Fruit fly (Drosophila melanogaster) whole organism, embryonic: ENCODE results near the gene CG7379.

Experiments used
- Bteb2 ChIP-seq: fragments of 200-800 bp; sonication (Bioruptor generic); optimal IDR thresholded peaks from 2 replicates; lab custom pipeline; 2016; ENCODE audit warnings: missing biosample characterization, missing genetic modification characterization
- CG11456 ChIP-seq: fragments of 200-800 bp; sonication (Bioruptor generic); IDR thresholded peaks from 3 replicates; pipeline ENCODE4 v1.3.6; 2022; ENCODE audit warnings: missing biosample characterization, missing genetic modification characterization
- CG11696 ChIP-seq: fragments of 200-800 bp; sonication (Bioruptor generic); IDR thresholded peaks from 2 replicates; pipeline ENCODE4 v1.3.6; 2022; ENCODE audit warnings: missing biosample characterization, missing genetic modification characterization
- CG12769 ChIP-seq: fragments of 200-800 bp; sonication (Bioruptor generic); optimal IDR thresholded peaks from 2 replicates; lab custom pipeline; 2019; ENCODE audit warnings: missing biosample characterization, mild to moderate bottlenecking, missing genetic modification characterization, moderate library complexity
- CG17361 ChIP-seq: fragments of 200-800 bp; sonication (Bioruptor generic); IDR thresholded peaks from 3 replicates; pipeline ENCODE4 v1.3.6; 2022; ENCODE audit warnings: missing biosample characterization, missing genetic modification characterization
- CG3281 ChIP-seq: fragments of 200-800 bp; sonication (Bioruptor generic); optimal IDR thresholded peaks from 3 replicates; lab custom pipeline; 2017; ENCODE audit warnings: missing biosample characterization, mild to moderate bottlenecking, missing genetic modification characterization
- CG6272 ChIP-seq: fragments of 200-800 bp; sonication (Bioruptor generic); IDR thresholded peaks from 2 replicates; pipeline ENCODE4 v1.3.6; 2022; ENCODE audit warnings: missing biosample characterization, missing genetic modification characterization
- CG6791 ChIP-seq: fragments of 200-800 bp; sonication (Bioruptor generic); IDR thresholded peaks from 3 replicates; pipeline ENCODE4 v1.3.6; 2022; ENCODE audit warnings: missing biosample characterization, missing genetic modification characterization; ENCODE audit not compliant: partially characterized antibody
- CG7271 ChIP-seq: fragments of 200-800 bp; sonication (Bioruptor generic); optimal IDR thresholded peaks from 2 replicates; lab custom pipeline; 2018; ENCODE audit warnings: missing biosample characterization, mild to moderate bottlenecking, missing genetic modification characterization, moderate library complexity
- CG7987 ChIP-seq: fragments of 200-800 bp; sonication (Bioruptor generic); optimal IDR thresholded peaks from 2 replicates; lab custom pipeline; 2018; ENCODE audit warnings: missing biosample characterization, mild to moderate bottlenecking, missing genetic modification characterization, moderate library complexity
- CG8089 ChIP-seq: fragments of 200-800 bp; sonication (Bioruptor generic); optimal IDR thresholded peaks from 3 replicates; lab custom pipeline; 2016; ENCODE audit warnings: missing biosample characterization, missing genetic modification characterization
- CG8290 ChIP-seq, 3 experiments: fragments of 200-800 bp; sonication (Bioruptor generic); optimal IDR thresholded peaks; 2 replicates each; lab custom pipeline; 2016 to 2019; ENCODE audit warnings: missing biosample characterization in 3 of 3, missing genetic modification characterization in 3 of 3, mild to moderate bottlenecking in 2 of 3, moderate library complexity in 1 of 3
- CG9609 ChIP-seq: fragments of 200-800 bp; sonication (Bioruptor generic); optimal IDR thresholded peaks from 3 replicates; lab custom pipeline; 2016; ENCODE audit warnings: missing biosample characterization, missing genetic modification characterization
- CG9817 ChIP-seq: fragments of 200-800 bp; sonication (Bioruptor generic); optimal IDR thresholded peaks from 2 replicates; lab custom pipeline; 2018; ENCODE audit warnings: missing biosample characterization, mild to moderate bottlenecking, missing genetic modification characterization, moderate library complexity
- Dbx ChIP-seq: fragments of 200-800 bp; sonication (Bioruptor generic); IDR thresholded peaks from 3 replicates; pipeline ENCODE4 v1.3.6; 2022; ENCODE audit warnings: missing biosample characterization, missing genetic modification characterization
- Deaf1 ChIP-seq: fragments of 200-800 bp; optimal IDR thresholded peaks from 3 replicates; lab custom pipeline; 2019; ENCODE audit warnings: missing biosample characterization, mild to moderate bottlenecking, missing genetic modification characterization, moderate library complexity
- Doc2 ChIP-seq: fragments of 200-800 bp; sonication (Bioruptor generic); IDR thresholded peaks from 2 replicates; pipeline ENCODE4 v1.3.6; 2022; ENCODE audit warnings: missing biosample characterization, missing genetic modification characterization
- HLH4C ChIP-seq: fragments of 200-800 bp; sonication (Bioruptor generic); IDR thresholded peaks from 3 replicates; pipeline ENCODE4 v1.3.6; 2022; ENCODE audit warnings: missing biosample characterization, missing genetic modification characterization; ENCODE audit not compliant: partially characterized antibody
- HLH54F ChIP-seq: fragments of 200-800 bp; sonication (Bioruptor generic); optimal IDR thresholded peaks from 3 replicates; lab custom pipeline; 2016; ENCODE audit warnings: missing biosample characterization, missing genetic modification characterization
- HmgD ChIP-seq: fragments of 200-800 bp; sonication (Bioruptor generic); optimal IDR thresholded peaks from 3 replicates; lab custom pipeline; 2016; ENCODE audit warnings: missing biosample characterization, missing genetic modification characterization
- Hr39 ChIP-seq: fragments of >200 bp; optimal IDR thresholded peaks from 2 replicates; lab custom pipeline; 2017
- Jarid2 ChIP-seq: fragments of 200-800 bp; sonication (Bioruptor generic); optimal IDR thresholded peaks from 3 replicates; lab custom pipeline; 2017; ENCODE audit warnings: mild to moderate bottlenecking, missing biosample characterization, missing genetic modification reagents, missing genetic modification characterization
- Med ChIP-seq: fragments of 200-800 bp; sonication (Bioruptor generic); peaks from one replicate; lab custom pipeline; 2016; ENCODE audit warnings: missing biosample characterization, missing genetic modification characterization, mild to moderate bottlenecking, inconsistent platforms, moderate library complexity
- Meics ChIP-seq: fragments of 200-800 bp; sonication (Bioruptor generic); optimal IDR thresholded peaks from 2 replicates; lab custom pipeline; 2017; ENCODE audit warnings: missing biosample characterization, mild to moderate bottlenecking, missing genetic modification characterization
- PHDP ChIP-seq: fragments of 200-800 bp; sonication (Bioruptor generic); optimal IDR thresholded peaks from 3 replicates; lab custom pipeline; 2018; ENCODE audit warnings: missing biosample characterization, mild to moderate bottlenecking, missing genetic modification characterization, moderate library complexity
- cwo ChIP-seq: fragments of 200-800 bp; sonication (Bioruptor generic); optimal IDR thresholded peaks from 3 replicates; lab custom pipeline; 2017; ENCODE audit warnings: missing biosample characterization, missing genetic modification characterization, mild to moderate bottlenecking, moderate library complexity, missing genetic modification reagents
- disco-r ChIP-seq: fragments of 200-800 bp; sonication (Bioruptor generic); optimal IDR thresholded peaks from 2 replicates; lab custom pipeline; 2016; ENCODE audit warnings: missing biosample characterization, missing genetic modification characterization
- gsb ChIP-seq: fragments of 200-800 bp; sonication (Bioruptor generic); IDR thresholded peaks from 2 replicates; pipeline ENCODE4 v1.3.6; 2022; ENCODE audit warnings: missing biosample characterization, missing genetic modification characterization
- klu ChIP-seq: fragments of 200-800 bp; sonication (Bioruptor generic); IDR thresholded peaks from 2 replicates; pipeline ENCODE4 v1.3.6; 2022; ENCODE audit warnings: missing biosample characterization, missing genetic modification characterization
- lov ChIP-seq, 2 experiments: fragments of 200-800 bp in 1 of 2; fragments of >200 bp in 1 of 2; sonication (Bioruptor generic) in 1 of 2; IDR thresholded peaks in 1 of 2; optimal IDR thresholded peaks in 1 of 2; 2 replicates in 1 of 2; 3 replicates in 1 of 2; pipeline versions ENCODE4 v1.3.6 to Lab custom; 2017 to 2022; ENCODE audit warnings: missing biosample characterization in 1 of 2, missing genetic modification characterization in 1 of 2
- maf-S ChIP-seq: fragments of 200-800 bp; sonication (Bioruptor generic); optimal IDR thresholded peaks from 2 replicates; lab custom pipeline; 2016; ENCODE audit warnings: missing biosample characterization, missing genetic modification characterization
- pros ChIP-seq: fragments of 200-800 bp; sonication (Bioruptor generic); optimal IDR thresholded peaks from 3 replicates; lab custom pipeline; 2019; ENCODE audit warnings: missing biosample characterization, mild to moderate bottlenecking, missing genetic modification characterization, moderate library complexity
- run ChIP-seq: fragments of 200-800 bp; sonication (Bioruptor generic); optimal IDR thresholded peaks from 3 replicates; lab custom pipeline; 2018; ENCODE audit warnings: missing biosample characterization, mild to moderate bottlenecking, missing genetic modification characterization
- sc ChIP-seq, 3 experiments: fragments of >200 bp in 2 of 3; fragments of 200-800 bp in 1 of 3; sonication (Bioruptor generic) in 1 of 3; optimal IDR thresholded peaks; 2 replicates in 2 of 3; 3 replicates in 1 of 3; lab custom pipeline; 2017; ENCODE audit warnings: mild to moderate bottlenecking in 1 of 3, missing biosample characterization in 1 of 3, missing genetic modification characterization in 1 of 3, missing genetic modification reagents in 1 of 3
- sd ChIP-seq: fragments of 200-800 bp; sonication (Bioruptor generic); optimal IDR thresholded peaks from 3 replicates; lab custom pipeline; 2018; ENCODE audit warnings: missing biosample characterization, mild to moderate bottlenecking, missing genetic modification characterization, moderate library complexity
- sr ChIP-seq: fragments of 200-800 bp; sonication (Bioruptor generic); IDR thresholded peaks from 3 replicates; pipeline ENCODE4 v1.3.6; 2022; ENCODE audit warnings: missing biosample characterization, missing genetic modification characterization
- stwl ChIP-seq: fragments of 200-800 bp; sonication (Bioruptor generic); optimal IDR thresholded peaks from 3 replicates; lab custom pipeline; 2018; ENCODE audit warnings: missing biosample characterization, mild to moderate bottlenecking, missing genetic modification characterization, moderate library complexity
- tap ChIP-seq: fragments of 200-800 bp; optimal IDR thresholded peaks from 3 replicates; lab custom pipeline; 2019; ENCODE audit warnings: missing biosample characterization, mild to moderate bottlenecking, missing genetic modification characterization, moderate library complexity
- tna ChIP-seq: fragments of 200-800 bp; sonication (Bioruptor generic); IDR thresholded peaks from 2 replicates; pipeline ENCODE4 v1.3.6; 2022; ENCODE audit warnings: missing biosample characterization, missing genetic modification characterization; ENCODE audit not compliant: partially characterized antibody
- vnd ChIP-seq: fragments of 200-800 bp; sonication (Bioruptor generic); IDR thresholded peaks from 3 replicates; pipeline ENCODE4 v1.3.6; 2022; ENCODE audit warnings: missing biosample characterization, missing genetic modification characterization; ENCODE audit not compliant: partially characterized antibody
- zfh1 ChIP-seq: fragments of 200-800 bp; sonication (Bioruptor generic); IDR thresholded peaks from 3 replicates; pipeline ENCODE4 v1.3.6; 2022; ENCODE audit warnings: missing biosample characterization, missing genetic modification characterization

CG7379 gene

DNA sequence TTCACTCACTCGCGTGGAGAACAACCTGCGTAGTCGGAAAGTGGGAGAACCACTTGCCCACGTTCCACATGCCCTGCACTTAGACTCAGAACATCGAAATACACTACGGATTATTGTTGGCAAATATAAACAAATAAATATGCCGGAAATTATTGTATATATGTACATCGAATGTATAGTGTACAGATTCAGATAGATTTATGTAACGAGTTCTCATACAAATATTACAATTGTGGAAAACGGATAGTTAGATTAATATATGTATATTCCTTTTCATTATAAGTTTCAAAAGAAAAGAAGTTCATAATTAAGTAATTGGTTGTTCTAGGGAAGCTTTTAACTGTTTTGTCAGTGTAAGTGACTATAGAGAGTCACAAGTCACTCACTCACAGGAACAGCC, 23.6 kb downstream of the CG7379 start:
- no peak for TF ChIP-seq CG11456 (GFP tag; lab: Robert Waterston, UW)
- TF ChIP-seq zfh1 (GFP tag; lab: Robert Waterston, UW) = no peak
- TF ChIP-seq CG17361 (GFP tag; lab: Robert Waterston, UW) = no peak
- TF ChIP-seq CG11696 (GFP tag; lab: Robert Waterston, UW) = no peak
- no peak for TF ChIP-seq CG7271 (tag; lab: Kevin White, UChicago)
- no peak for TF ChIP-seq pros (GFP tag; lab: Kevin White, UChicago)
- TF ChIP-seq CG9609 (GFP tag; lab: Kevin White, UChicago) = no peak
- no peak for TF ChIP-seq disco-r (GFP tag; lab: Kevin White, UChicago)
- TF ChIP-seq gsb (GFP tag; lab: Robert Waterston, UW) = no peak
- TF ChIP-seq lov (optimal IDR thresholded peaks at IDR 0.05; lab: Kevin White, UChicago) = no peak
- TF ChIP-seq lov (GFP tag; IDR thresholded peaks at IDR 0.05; lab: Robert Waterston, UW) = no peak
- no peak for TF ChIP-seq tna (GFP tag; lab: Robert Waterston, UW)
- TF ChIP-seq CG8089 (GFP tag; lab: Kevin White, UChicago) = no peak
- TF ChIP-seq tap (tag; lab: Kevin White, UChicago) = no peak
- no peak for TF ChIP-seq Med (GFP tag; lab: Kevin White, UChicago)
- TF ChIP-seq Doc2 (GFP tag; lab: Robert Waterston, UW) = no peak
- TF ChIP-seq HLH54F (GFP tag; lab: Kevin White, UChicago) = no peak
- TF ChIP-seq run (tag; lab: Kevin White, UChicago) = no peak
- no peak for TF ChIP-seq CG6272 (GFP tag; lab: Robert Waterston, UW)
- no peak for TF ChIP-seq HmgD (GFP tag; lab: Kevin White, UChicago)
- no peak for TF ChIP-seq CG9817 (tag; lab: Kevin White, UChicago)
- TF ChIP-seq, all 482 proteins: peak for 0

DNA sequence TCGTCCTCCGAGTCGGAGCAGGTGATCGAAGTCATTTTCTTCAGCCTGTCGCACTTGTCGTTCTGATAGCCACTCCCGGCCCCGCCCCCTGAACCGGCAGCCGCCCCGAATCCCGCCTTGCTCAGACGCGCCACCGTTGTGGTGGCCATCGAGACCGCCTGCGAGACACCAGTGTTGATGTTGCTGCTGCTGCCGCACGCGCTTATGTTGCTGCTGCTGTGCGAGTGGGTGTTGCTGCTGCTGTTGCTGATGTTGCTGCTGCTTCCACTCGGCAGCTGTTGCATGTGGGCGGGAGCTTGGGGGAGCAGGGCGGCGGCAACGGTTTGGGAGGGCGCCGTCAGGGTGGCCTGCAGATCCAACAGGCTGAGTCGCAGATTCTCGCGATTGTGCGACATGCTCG, 24.2 kb downstream of the CG7379 start:
- TF ChIP-seq sr (GFP tag; lab: Robert Waterston, UW) (0 out of 3 replicates have a peak, but pooled peaks have one; percentile 11), stwl (tag; lab: Kevin White, UChicago) (no peak), HLH4C (GFP tag; lab: Robert Waterston, UW) (no peak), Hr39 (lab: Kevin White, UChicago) (peak; percentile 64), maf-S (GFP tag; lab: Kevin White, UChicago) (no peak)

DNA sequence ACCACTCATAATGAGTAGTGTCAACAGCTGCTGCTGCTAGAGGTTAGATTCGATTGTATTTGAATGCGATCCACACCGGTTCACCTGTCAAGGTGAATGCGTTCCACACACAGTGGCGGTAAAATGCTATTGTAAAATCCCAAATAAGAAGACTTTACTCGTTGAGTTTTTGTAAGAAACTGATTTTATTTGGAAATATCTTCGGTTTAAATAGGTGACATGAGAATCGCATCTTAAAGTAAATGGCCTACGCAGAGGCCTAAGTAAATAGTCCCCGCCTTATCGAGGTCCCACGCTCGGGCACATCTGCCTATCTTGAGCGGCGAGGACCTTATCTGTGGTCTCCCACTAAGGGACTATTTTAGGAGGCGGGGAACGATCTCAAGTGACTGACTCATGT, 35.0 kb downstream of the CG7379 start, which contains the start of gene TyrR:
TyrR (minus strand) TSS at position 101 of the 400 bp plus-strand sequence.
- TF ChIP-seq Med (GFP tag; lab: Kevin White, UChicago) = peak; percentile 24

DNA sequence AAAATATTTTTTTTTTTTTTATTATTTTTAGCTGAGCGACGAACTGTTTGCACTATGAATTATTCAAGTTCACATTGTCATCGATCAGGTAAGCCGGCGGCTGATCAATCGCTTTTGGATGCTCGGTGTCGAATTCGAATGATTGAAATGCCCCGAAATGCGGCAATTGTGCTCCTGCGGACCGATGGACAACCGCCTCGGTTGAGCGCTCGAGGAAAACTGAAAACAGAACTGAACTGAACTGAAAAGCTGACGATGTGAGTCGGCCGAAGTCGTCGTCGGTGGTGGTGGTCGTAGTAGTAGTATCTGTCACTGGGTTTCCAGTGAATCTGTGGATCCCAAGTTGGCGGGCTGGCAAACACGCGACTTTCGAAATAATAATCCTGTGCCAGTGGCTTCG, 35.8 kb downstream of the CG7379 start:
- TF ChIP-seq Med (GFP tag; lab: Kevin White, UChicago) = peak; percentile 65
- TF ChIP-seq sc (optimal IDR thresholded peaks at IDR 0.05; lab: Kevin White, UChicago) = no peak
- no peak for TF ChIP-seq sc (GFP tag; optimal IDR thresholded peaks at IDR 0.05; lab: Kevin White, UChicago)
- TF ChIP-seq Jarid2 (GFP tag; lab: Kevin White, UChicago) = peak; percentile 33
- no peak for TF ChIP-seq Bteb2 (GFP tag; lab: Kevin White, UChicago)
- no peak for TF ChIP-seq CG6791 (GFP tag; lab: Robert Waterston, UW)
- peak; percentile 86 for TF ChIP-seq Deaf1 (tag; lab: Kevin White, UChicago)
- TF ChIP-seq, all 482 proteins: peak for 3

DNA sequence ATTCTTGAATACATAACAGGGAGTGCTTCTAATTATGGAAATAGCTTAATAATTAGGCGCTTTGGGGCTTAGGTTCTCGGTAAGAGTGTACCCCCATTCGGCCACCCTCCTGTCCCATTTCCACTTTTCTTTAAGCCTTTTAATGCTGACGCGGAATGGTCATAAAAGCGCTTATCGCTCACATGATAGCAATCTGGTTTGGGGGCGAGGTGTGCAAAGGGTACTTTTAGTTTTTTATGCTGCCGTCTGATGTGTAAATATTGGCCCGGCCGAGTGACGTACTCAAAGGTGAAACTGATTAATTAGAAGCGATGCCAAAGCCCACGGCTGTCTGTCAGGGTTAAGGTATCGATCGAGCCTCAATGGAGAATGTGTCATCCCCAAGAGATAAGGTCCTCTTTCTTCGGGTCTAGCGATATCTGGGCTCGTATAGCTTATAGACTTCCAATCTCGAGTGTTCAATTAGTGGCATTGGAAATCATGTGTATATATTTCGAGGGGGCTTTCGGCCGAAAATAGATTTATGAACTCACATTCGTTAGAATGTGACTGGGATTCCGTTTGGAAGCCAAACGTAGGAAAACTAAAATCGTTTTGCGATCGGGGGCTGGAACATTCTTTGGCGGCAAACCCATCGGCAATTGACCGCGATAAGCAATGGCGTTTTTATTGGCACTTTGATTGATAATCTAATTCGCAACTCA, 38.2 kb downstream of the CG7379 start:
- peak; percentile 4 for TF ChIP-seq CG7987 (GFP tag; lab: Kevin White, UChicago)
- TF ChIP-seq vnd = peak; percentile 20; the same call in 1 of the 3 replicates
- 0 out of 3 replicates have a peak, but pooled peaks have one; percentile 6 for TF ChIP-seq Dbx
- peak; percentile 27 for TF ChIP-seq CG3281 (GFP tag; lab: Kevin White, UChicago)
- TF ChIP-seq PHDP (tag; lab: Kevin White, UChicago) = peak; percentile 1
- no peak for TF ChIP-seq CG8290 (GFP tag; optimal IDR thresholded peaks at IDR 0.05; lab: Kevin White, UChicago)
- TF ChIP-seq CG8290 (tag; optimal IDR thresholded peaks at IDR 0.05; lab: Kevin White, UChicago) = peak in 1 of 2 experiments; percentile 32
- TF ChIP-seq cwo = peak; percentile 57
- TF ChIP-seq klu (GFP tag; lab: Robert Waterston, UW) = no peak
- TF ChIP-seq sd (tag; lab: Kevin White, UChicago) = peak; percentile 69
- peak; percentile 1 for TF ChIP-seq Meics (GFP tag; lab: Kevin White, UChicago)
- TF ChIP-seq Med (GFP tag; lab: Kevin White, UChicago) = peak; percentile 57
- TF ChIP-seq CG12769 = peak; percentile 14
